1 fruit fly cellular context compared by ENCODE assay signal in the genomic region with DNA sequence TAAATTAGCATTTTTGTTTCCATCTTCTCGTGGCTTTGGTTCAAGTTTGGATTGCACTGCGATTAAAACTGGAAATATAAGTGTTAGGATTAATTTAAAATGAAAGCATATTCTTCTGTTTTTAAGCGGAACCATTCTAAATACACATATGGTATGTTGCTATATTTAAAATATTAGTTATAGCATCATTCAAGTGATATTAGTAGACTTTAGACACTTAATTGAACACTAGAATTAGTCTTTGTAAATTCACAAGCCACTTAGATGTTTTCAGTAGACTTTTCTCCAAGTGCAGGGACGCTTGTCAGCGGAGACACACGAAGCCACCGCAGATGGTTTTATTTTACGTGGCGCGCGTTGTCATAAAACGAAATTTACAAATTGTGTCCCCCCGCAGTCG.
TF ChIP-seq lines count a peak whose summit lies in the region.

No protein-coding gene starts in this region.

TF ChIP-seq in whole organism, embryonic, 481 proteins besides CTCF, POLR2A, EP300 and RAD21 (continued from another document):
- TF ChIP-seq Hmx (GFP tag; optimal IDR thresholded peaks at IDR 0.05; lab: Kevin White, UChicago) (no peak), repo (GFP tag; optimal IDR thresholded peaks at IDR 0.05; lab: Kevin White, UChicago) (no peak), pita (GFP tag; optimal IDR thresholded peaks at IDR 0.05; lab: Kevin White, UChicago) (no peak), CG31365 (tag; optimal IDR thresholded peaks at IDR 0.05; lab: Kevin White, UChicago) (no peak), unc-4 (GFP tag; IDR thresholded peaks at IDR 0.05; lab: Robert Waterston, UW; ENCODE audit: partially characterized antibody) (no peak)
